Worm (Caenorhabditis elegans) whole organism, L1 larva: ENCODE results near the gene F40G9.12.

Source experiments
- C04F5.9 ChIP-seq: sonication (generic microtip); optimal IDR thresholded peaks from 2 replicates; lab custom pipeline; 2016; ENCODE audit warnings: missing genetic modification characterization, missing compliant biosample characterization
- aha-1 ChIP-seq: fragments of 150-350 bp; optimal IDR thresholded peaks from 2 replicates; lab custom pipeline; 2014; ENCODE audit warnings: missing biosample characterization, missing genetic modification characterization
- aly-2 ChIP-seq: fragments of 150-350 bp; optimal IDR thresholded peaks from 2 replicates; lab custom pipeline; 2014; ENCODE audit warnings: missing biosample characterization, missing genetic modification characterization
- ama-1 ChIP-seq: fragments of 150-350 bp; optimal IDR thresholded peaks from 2 replicates; lab custom pipeline; 2014
- ceh-82 ChIP-seq, 3 experiments: fragments of 150-350 bp in 1 of 3; sonication (generic microtip) in 2 of 3; optimal IDR thresholded peaks; 2 replicates each; lab custom pipeline; 2014 to 2017; ENCODE audit warnings: missing biosample characterization in 3 of 3, missing genetic modification characterization in 3 of 3
- ceh-88 ChIP-seq: fragments of 200-800 bp; sonication (Bioruptor generic); IDR thresholded peaks from 2 replicates; pipeline ENCODE4 v1.3.6; 2022; ENCODE audit warnings: missing genetic modification characterization, missing compliant biosample characterization
- ceh-90 ChIP-seq: sonication (generic microtip); optimal IDR thresholded peaks from 2 replicates; lab custom pipeline; 2016; ENCODE audit warnings: missing genetic modification characterization, missing compliant biosample characterization
- ces-1 ChIP-seq: fragments of 150-350 bp; optimal IDR thresholded peaks from 2 replicates; lab custom pipeline; 2014; ENCODE audit warnings: missing biosample characterization, missing genetic modification reagents, missing genetic modification characterization
- dsc-1 ChIP-seq: sonication (generic microtip); optimal IDR thresholded peaks from 2 replicates; lab custom pipeline; 2016; ENCODE audit warnings: mild to moderate bottlenecking, missing genetic modification characterization, missing compliant biosample characterization
- egl-13 ChIP-seq: sonication (generic microtip); optimal IDR thresholded peaks from 2 replicates; lab custom pipeline; 2016; ENCODE audit warnings: missing genotype, missing genetic modification reagents, missing genetic modification characterization, missing compliant biosample characterization
- egl-27 ChIP-seq, 2 experiments: fragments of 150-350 bp in 1 of 2; sonication (generic microtip); optimal IDR thresholded peaks; 3 replicates each; lab custom pipeline; 2017 to 2018; ENCODE audit warnings: missing biosample characterization in 2 of 2, missing genetic modification characterization in 2 of 2, missing genetic modification reagents in 2 of 2
- elt-2 ChIP-seq: sonication (generic microtip); optimal IDR thresholded peaks from 2 replicates; lab custom pipeline; 2016; ENCODE audit warnings: missing genetic modification characterization, mild to moderate bottlenecking, inconsistent platforms, missing compliant biosample characterization, missing genetic modification reagents
- elt-3 ChIP-seq, 6 experiments: fragments of 150-350 bp in 1 of 6; sonication (generic microtip); optimal IDR thresholded peaks; 2 replicates each; lab custom pipeline; 2017 to 2018; ENCODE audit warnings: missing biosample characterization in 6 of 6, missing genetic modification characterization in 6 of 6, inconsistent platforms in 1 of 6
- ets-5 ChIP-seq: fragments of 200-800 bp; sonication (Bioruptor generic); IDR thresholded peaks from 2 replicates; pipeline ENCODE4 v1.3.6; 2022; ENCODE audit warnings: missing genetic modification characterization, missing compliant biosample characterization
- grh-1 ChIP-seq: fragments of 200-800 bp; sonication (Bioruptor generic); IDR thresholded peaks from 2 replicates; pipeline ENCODE4 v1.3.6; 2022; ENCODE audit warnings: missing genetic modification reagents, missing genetic modification characterization, missing compliant biosample characterization
- hpl-2 ChIP-seq: fragments of 150-350 bp; optimal IDR thresholded peaks from 2 replicates; lab custom pipeline; 2014; ENCODE audit warnings: missing biosample characterization, missing genetic modification reagents, missing genetic modification characterization
- isw-1 ChIP-seq: fragments of 200-800 bp; sonication (Bioruptor generic); IDR thresholded peaks from 2 replicates; pipeline ENCODE4 v1.3.6; 2022; ENCODE audit warnings: missing genetic modification characterization, missing compliant biosample characterization
- jun-1 ChIP-seq: fragments of 150-350 bp; optimal IDR thresholded peaks from 2 replicates; lab custom pipeline; 2014; ENCODE audit warnings: missing biosample characterization, missing genetic modification reagents, missing genetic modification characterization
- lin-15B ChIP-seq: fragments of 150-350 bp; sonication (generic microtip); optimal IDR thresholded peaks from 3 replicates; lab custom pipeline; 2014; ENCODE audit warnings: missing biosample characterization, missing genetic modification characterization
- lin-39 ChIP-seq: fragments of 150-350 bp; optimal IDR thresholded peaks from 2 replicates; lab custom pipeline; 2014; ENCODE audit warnings: missing biosample characterization, missing genetic modification reagents, missing genetic modification characterization
- lsy-2 ChIP-seq, 2 experiments: fragments of 150-350 bp; optimal IDR thresholded peaks; 2 replicates each; lab custom pipeline; 2014; ENCODE audit warnings: missing biosample characterization in 2 of 2, missing genetic modification characterization in 2 of 2
- mab-9 ChIP-seq: fragments of 200-800 bp; sonication (Bioruptor generic); IDR thresholded peaks from 2 replicates; pipeline ENCODE4 v1.3.6; 2022; ENCODE audit warnings: missing genetic modification reagents, missing genetic modification characterization, missing compliant biosample characterization
- mdl-1 ChIP-seq, 2 experiments: fragments of 150-350 bp; optimal IDR thresholded peaks; 2 replicates each; lab custom pipeline; 2014 to 2017; ENCODE audit warnings: missing biosample characterization in 2 of 2, missing genetic modification characterization in 2 of 2, inconsistent platforms in 1 of 2
- nhr-11 ChIP-seq: fragments of 150-350 bp; optimal IDR thresholded peaks from 2 replicates; lab custom pipeline; 2014; ENCODE audit warnings: missing biosample characterization, missing genetic modification characterization
- nhr-12 ChIP-seq: sonication (generic microtip); optimal IDR thresholded peaks from 2 replicates; lab custom pipeline; 2017; ENCODE audit warnings: missing biosample characterization, missing genetic modification characterization
- nhr-19 ChIP-seq: fragments of 200-800 bp; sonication (Bioruptor generic); conservative IDR thresholded peaks from 2 replicates; pipeline ENCODE4 v1.3.6; 2022; ENCODE audit warnings: missing genetic modification characterization, missing compliant biosample characterization
- nhr-20 ChIP-seq: sonication (generic microtip); optimal IDR thresholded peaks from 2 replicates; lab custom pipeline; 2016; ENCODE audit warnings: mild to moderate bottlenecking, missing genetic modification characterization, missing compliant biosample characterization
- nhr-237 ChIP-seq: fragments of 150-350 bp; optimal IDR thresholded peaks from 2 replicates; lab custom pipeline; 2014; ENCODE audit warnings: missing biosample characterization, missing genetic modification characterization
- nhr-28 ChIP-seq: fragments of 150-350 bp; optimal IDR thresholded peaks from 2 replicates; lab custom pipeline; 2014; ENCODE audit warnings: missing biosample characterization, missing genetic modification characterization
- nhr-47 ChIP-seq: sonication (generic microtip); optimal IDR thresholded peaks from 2 replicates; lab custom pipeline; 2016; ENCODE audit warnings: mild to moderate bottlenecking, missing genetic modification characterization, moderate library complexity, missing compliant biosample characterization
- nhr-76 ChIP-seq: sonication (generic microtip); optimal IDR thresholded peaks from 2 replicates; lab custom pipeline; 2017; ENCODE audit warnings: missing biosample characterization, missing genetic modification characterization
- nhr-84 ChIP-seq: sonication (generic microtip); optimal IDR thresholded peaks from 2 replicates; lab custom pipeline; 2017; ENCODE audit warnings: missing biosample characterization, missing genetic modification characterization
- nhr-90 ChIP-seq: sonication (generic microtip); optimal IDR thresholded peaks from 2 replicates; lab custom pipeline; 2016; ENCODE audit warnings: mild to moderate bottlenecking, missing genetic modification characterization, missing compliant biosample characterization; ENCODE audit not compliant: poor library complexity
- pag-3 ChIP-seq: sonication (generic microtip); optimal IDR thresholded peaks from 2 replicates; lab custom pipeline; 2017; ENCODE audit warnings: missing genetic modification characterization, mild to moderate bottlenecking, missing compliant biosample characterization, antibody characterized with exemption, borderline replicate concordance; ENCODE audit not compliant: insufficient read depth
- pqm-1 ChIP-seq: sonication (generic microtip); optimal IDR thresholded peaks from 3 replicates; lab custom pipeline; 2017; ENCODE audit warnings: missing biosample characterization, missing genetic modification characterization
- rnt-1 ChIP-seq: sonication (generic microtip); optimal IDR thresholded peaks from 2 replicates; lab custom pipeline; 2016; ENCODE audit warnings: mild to moderate bottlenecking, missing genetic modification characterization, moderate library complexity, missing compliant biosample characterization
- skn-1 ChIP-seq: fragments of 150-350 bp; optimal IDR thresholded peaks from 2 replicates; lab custom pipeline; 2014; ENCODE audit warnings: missing biosample characterization, missing genetic modification characterization
- sox-4 ChIP-seq: sonication (generic microtip); optimal IDR thresholded peaks from 2 replicates; lab custom pipeline; 2016; ENCODE audit warnings: missing genetic modification characterization, missing compliant biosample characterization
- sup-37 ChIP-seq: fragments of 200-800 bp; sonication (Bioruptor generic); optimal IDR thresholded peaks from 2 replicates; lab custom pipeline; 2018; ENCODE audit warnings: mild to moderate bottlenecking, missing genetic modification characterization, missing compliant biosample characterization
- swsn-7 ChIP-seq: sonication (generic microtip); optimal IDR thresholded peaks from 2 replicates; lab custom pipeline; 2016; ENCODE audit warnings: missing genetic modification characterization, missing compliant biosample characterization
- tbx-2 ChIP-seq: sonication (generic microtip); optimal IDR thresholded peaks from 2 replicates; lab custom pipeline; 2016; ENCODE audit warnings: missing genetic modification characterization, missing compliant biosample characterization
- tlp-1 ChIP-seq: fragments of 150-350 bp; optimal IDR thresholded peaks from 2 replicates; lab custom pipeline; 2014; ENCODE audit warnings: missing biosample characterization, missing genetic modification characterization
- unc-30 ChIP-seq: sonication (generic microtip); optimal IDR thresholded peaks from 2 replicates; lab custom pipeline; 2017; ENCODE audit warnings: missing biosample characterization, missing genetic modification characterization
- unc-62 ChIP-seq: fragments of 150-350 bp; optimal IDR thresholded peaks from 2 replicates; lab custom pipeline; 2014; ENCODE audit warnings: missing biosample characterization, missing genetic modification reagents, missing genetic modification characterization
- unc-86 ChIP-seq: sonication (generic microtip); optimal IDR thresholded peaks from 2 replicates; lab custom pipeline; 2016; ENCODE audit warnings: missing genetic modification characterization, missing compliant biosample characterization
- unc-98 ChIP-seq: fragments of 200-800 bp; sonication (Bioruptor generic); IDR thresholded peaks from 2 replicates; pipeline ENCODE4 v1.3.6; 2022; ENCODE audit warnings: missing genetic modification characterization, missing compliant biosample characterization
- vab-15 ChIP-seq: sonication (generic microtip); optimal IDR thresholded peaks from 2 replicates; lab custom pipeline; 2017; ENCODE audit warnings: missing genotype, mild to moderate bottlenecking, missing genetic modification characterization, missing compliant biosample characterization
- ztf-11 ChIP-seq, 2 experiments: sonication (generic microtip); optimal IDR thresholded peaks; 2 replicates each; lab custom pipeline; 2016 to 2017; ENCODE audit warnings: missing genetic modification characterization in 2 of 2, missing biosample characterization in 1 of 2, missing compliant biosample characterization in 1 of 2
- ztf-4 ChIP-seq: fragments of 150-350 bp; optimal IDR thresholded peaks from 2 replicates; lab custom pipeline; 2014; ENCODE audit warnings: missing biosample characterization, missing genetic modification characterization

Gene F40G9.12

ce11 chrIII:131627-132026 is 40.0 kb upstream of the F40G9.12 start (continued):
- TF ChIP-seq nhr-11 (tag; lab: Kevin White, UChicago) (no peak), nhr-19 (peak; percentile 15; the same call in 1 of the 2 replicates), jun-1 (no peak), skn-1 (tag; lab: Kevin White, UChicago) (peak; percentile 11), aha-1 (tag; lab: Kevin White, UChicago) (no peak), nhr-12 (no peak), unc-98 (GFP tag; lab: Robert Waterston, UW) (no peak), aly-2 (no peak), tbx-2 (tag; lab: Kevin White, UChicago) (peak; percentile 9), egl-27 (tag; optimal IDR thresholded peaks at IDR 0.05; lab: Kevin White, UChicago) (no peak), ztf-4 (tag; lab: Kevin White, UChicago) (no peak), ztf-11 (tag; optimal IDR thresholded peaks at IDR 0.05; lab: Kevin White, UChicago) (no peak), nhr-237 (tag; lab: Kevin White, UChicago) (no peak), nhr-76 (tag; lab: Kevin White, UChicago) (no peak), grh-1 (no peak), isw-1 (GFP tag; lab: Robert Waterston, UW) (no peak; the same call in 1 of the 2 replicates), ets-5 (GFP tag; lab: Robert Waterston, UW) (no peak), nhr-47 (tag; lab: Kevin White, UChicago) (peak; percentile 55), ceh-88 (GFP tag; lab: Robert Waterston, UW) (no peak), swsn-7 (peak; percentile 50), lin-39 (tag; lab: Kevin White, UChicago) (no peak), pag-3 (tag; lab: Kevin White, UChicago) (no peak), ama-1 (lab: Kevin White, UChicago) (no peak), egl-13 (tag; lab: Kevin White, UChicago) (no peak), rnt-1 (tag; lab: Kevin White, UChicago) (peak; percentile 42), nhr-20 (tag; lab: Kevin White, UChicago) (peak; percentile 37), unc-30 (tag; lab: Kevin White, UChicago) (no peak), ces-1 (GFP tag; lab: Kevin White, UChicago) (no peak), unc-86 (tag; lab: Kevin White, UChicago) (peak; percentile 15), unc-62 (GFP tag; lab: Kevin White, UChicago) (no peak), elt-2 (tag; lab: Kevin White, UChicago) (peak; percentile 1), lin-15B (tag; lab: Kevin White, UChicago) (peak; percentile 61), dsc-1 (tag; lab: Kevin White, UChicago) (peak; percentile 37), vab-15 (tag; lab: Kevin White, UChicago) (peak; percentile 89), mdl-1 (tag; optimal IDR thresholded peaks at IDR 0.05; lab: Kevin White, UChicago) (no peak), nhr-84 (tag; lab: Kevin White, UChicago) (no peak), mab-9 (GFP tag; lab: Robert Waterston, UW) (no peak), pqm-1 (tag; lab: Kevin White, UChicago) (no peak), ceh-90 (tag; lab: Kevin White, UChicago) (no peak), lsy-2 (tag; optimal IDR thresholded peaks at IDR 0.05; lab: Kevin White, UChicago) (peak; percentile 64 to 82), ceh-82 (tag; optimal IDR thresholded peaks at IDR 0.05; lab: Kevin White, UChicago) (peak in 2 of 3 experiments; percentile 2 to 70), elt-3 (tag; optimal IDR thresholded peaks at IDR 0.05; lab: Kevin White, UChicago) (no peak), C04F5.9 (no peak), hpl-2 (GFP tag; lab: Kevin White, UChicago) (no peak), sup-37 (GFP tag; lab: Kevin White, UChicago) (no peak), tlp-1 (tag; lab: Kevin White, UChicago) (no peak), nhr-90 (tag; lab: Kevin White, UChicago) (no peak), nhr-28 (tag; lab: Kevin White, UChicago) (no peak), sox-4 (tag; lab: Kevin White, UChicago) (no peak)
